Worm (Caenorhabditis elegans) whole organism, L1 larva: ENCODE measurements around the gene R04E5.9.

Source experiments
- ama-1 ChIP-seq: fragments of 150-350 bp; optimal IDR thresholded peaks from 2 replicates; lab custom pipeline; 2014
- lin-13 ChIP-seq: fragments of 150-350 bp; optimal IDR thresholded peaks from 2 replicates; lab custom pipeline; 2014; ENCODE audit warnings: missing biosample characterization, missing genetic modification reagents, missing genetic modification characterization
- lin-14 ChIP-seq: fragments of 200-800 bp; sonication (Bioruptor generic); optimal IDR thresholded peaks from 2 replicates; lab custom pipeline; 2018; ENCODE audit warnings: mild to moderate bottlenecking, missing genetic modification characterization, moderate library complexity, missing compliant biosample characterization
- lsy-2 ChIP-seq, 2 experiments: fragments of 150-350 bp; optimal IDR thresholded peaks; 2 replicates each; lab custom pipeline; 2014; ENCODE audit warnings: missing biosample characterization in 2 of 2, missing genetic modification characterization in 2 of 2
- nhr-11 ChIP-seq: fragments of 150-350 bp; optimal IDR thresholded peaks from 2 replicates; lab custom pipeline; 2014; ENCODE audit warnings: missing biosample characterization, missing genetic modification characterization
- nhr-237 ChIP-seq: fragments of 150-350 bp; optimal IDR thresholded peaks from 2 replicates; lab custom pipeline; 2014; ENCODE audit warnings: missing biosample characterization, missing genetic modification characterization
- skn-1 ChIP-seq: fragments of 150-350 bp; optimal IDR thresholded peaks from 2 replicates; lab custom pipeline; 2014; ENCODE audit warnings: missing biosample characterization, missing genetic modification characterization
- snpc-4 ChIP-seq: fragments of 150-350 bp; optimal IDR thresholded peaks from 2 replicates; lab custom pipeline; 2014; ENCODE audit warnings: missing biosample characterization, missing genetic modification characterization
- zip-4 ChIP-seq: fragments of 200-800 bp; sonication (Bioruptor generic); optimal IDR thresholded peaks from 2 replicates; lab custom pipeline; 2018; ENCODE audit warnings: mild to moderate bottlenecking, missing genetic modification characterization, moderate library complexity, missing compliant biosample characterization

ce11 chrX:8853524-8853923 is 42.6 kb upstream of the R04E5.9 start, which contains the start of gene sprp-4:
- TF ChIP-seq lsy-2 (tag; optimal IDR thresholded peaks at IDR 0.05; lab: Kevin White, UChicago) (no peak), zip-4 (GFP tag; lab: Kevin White, UChicago) (no peak), snpc-4 (tag; lab: Kevin White, UChicago) (no peak), lin-14 (no peak), ama-1 (no peak), lin-13 (GFP tag; lab: Kevin White, UChicago) (no peak), nhr-237 (no peak), nhr-11 (no peak), skn-1 (tag; lab: Kevin White, UChicago) (no peak)
